Worm (Caenorhabditis elegans) whole organism, L2 larva: Measurements from ENCODE around the gene R05G6.1.

Experiments
- C34F6.9 ChIP-seq: fragments of 150-350 bp; optimal IDR thresholded peaks from 2 replicates; lab custom pipeline; 2014; ENCODE audit warnings: missing biosample characterization, missing genetic modification characterization
- F13H6.1 ChIP-seq: sonication (generic microtip); optimal IDR thresholded peaks from 2 replicates; lab custom pipeline; 2016; ENCODE audit warnings: missing genetic modification characterization, missing compliant biosample characterization
- R02D3.7 ChIP-seq: fragments of 150-350 bp; optimal IDR thresholded peaks from 2 replicates; lab custom pipeline; 2014; ENCODE audit warnings: missing biosample characterization, missing genetic modification characterization
- Y55F3AM.14 ChIP-seq: fragments of 200-800 bp; sonication (Bioruptor generic); optimal IDR thresholded peaks from 2 replicates; lab custom pipeline; 2018; ENCODE audit warnings: mild to moderate bottlenecking, missing genetic modification characterization, missing compliant biosample characterization
- ZK546.5 ChIP-seq: sonication (generic microtip); optimal IDR thresholded peaks from 2 replicates; lab custom pipeline; 2017; ENCODE audit warnings: missing biosample characterization, missing genetic modification characterization
- alr-1 ChIP-seq: fragments of 150-350 bp; optimal IDR thresholded peaks from 2 replicates; lab custom pipeline; 2014; ENCODE audit warnings: missing biosample characterization, missing genetic modification characterization
- aly-2 ChIP-seq: fragments of 150-350 bp; optimal IDR thresholded peaks from 2 replicates; lab custom pipeline; 2014; ENCODE audit warnings: missing biosample characterization, missing genetic modification characterization
- ama-1 ChIP-seq: fragments of 150-350 bp; optimal IDR thresholded peaks from 2 replicates; lab custom pipeline; 2018; ENCODE audit warnings: inconsistent platforms
- blmp-1 ChIP-seq: sonication (generic microtip); optimal IDR thresholded peaks from 2 replicates; lab custom pipeline; 2017; ENCODE audit warnings: missing genetic modification characterization, mild to moderate bottlenecking, missing compliant biosample characterization, antibody characterized with exemption, moderate library complexity; ENCODE audit not compliant: insufficient read depth
- ceh-16 ChIP-seq: fragments of 150-350 bp; optimal IDR thresholded peaks from 2 replicates; lab custom pipeline; 2014; ENCODE audit warnings: missing biosample characterization, missing genetic modification characterization
- ceh-82 ChIP-seq: fragments of 150-350 bp; optimal IDR thresholded peaks from 2 replicates; lab custom pipeline; 2014; ENCODE audit warnings: missing biosample characterization, missing genetic modification characterization
- crh-2 ChIP-seq: sonication (generic microtip); optimal IDR thresholded peaks from 2 replicates; lab custom pipeline; 2017; ENCODE audit warnings: missing biosample characterization, missing genetic modification characterization
- dmd-4 ChIP-seq: sonication (generic microtip); optimal IDR thresholded peaks from 2 replicates; lab custom pipeline; 2017; ENCODE audit warnings: missing biosample characterization, missing genetic modification characterization
- egl-27 ChIP-seq: sonication (generic microtip); optimal IDR thresholded peaks from 3 replicates; lab custom pipeline; 2017; ENCODE audit warnings: missing biosample characterization, missing genetic modification reagents, missing genetic modification characterization
- elt-1 ChIP-seq: fragments of 150-350 bp; optimal IDR thresholded peaks from 2 replicates; lab custom pipeline; 2014; ENCODE audit warnings: missing biosample characterization, missing genetic modification characterization
- elt-3 ChIP-seq: sonication (generic microtip); optimal IDR thresholded peaks from 2 replicates; lab custom pipeline; 2017; ENCODE audit warnings: missing biosample characterization, missing genetic modification characterization
- fos-1 ChIP-seq: fragments of 150-350 bp; optimal IDR thresholded peaks from 2 replicates; lab custom pipeline; 2014; ENCODE audit warnings: missing biosample characterization, missing genetic modification characterization
- gmeb-1 ChIP-seq: fragments of 150-350 bp; optimal IDR thresholded peaks from 2 replicates; lab custom pipeline; 2014; ENCODE audit warnings: missing biosample characterization, missing genetic modification characterization
- lin-11 ChIP-seq: fragments of 150-350 bp; sonication (generic microtip); optimal IDR thresholded peaks from 2 replicates; lab custom pipeline; 2014; ENCODE audit warnings: missing biosample characterization, missing genetic modification characterization, inconsistent platforms, mixed read lengths
- lin-13 ChIP-seq: fragments of 150-350 bp; optimal IDR thresholded peaks from 2 replicates; lab custom pipeline; 2014; ENCODE audit warnings: missing biosample characterization, missing genetic modification reagents, missing genetic modification characterization
- lin-39 ChIP-seq: fragments of 150-350 bp; optimal IDR thresholded peaks from 2 replicates; lab custom pipeline; 2014; ENCODE audit warnings: missing biosample characterization, missing genetic modification reagents, missing genetic modification characterization
- lsy-2 ChIP-seq, 2 experiments: fragments of 150-350 bp in 1 of 2; sonication (generic microtip) in 1 of 2; optimal IDR thresholded peaks; 2 replicates each; lab custom pipeline; 2014 to 2017; ENCODE audit warnings: missing biosample characterization in 2 of 2, missing genetic modification characterization in 2 of 2
- mab-5 ChIP-seq: fragments of 150-350 bp; optimal IDR thresholded peaks from 2 replicates; lab custom pipeline; 2014; ENCODE audit warnings: missing biosample characterization, missing genetic modification characterization
- mbf-1 ChIP-seq: sonication (generic microtip); optimal IDR thresholded peaks from 2 replicates; lab custom pipeline; 2017; ENCODE audit warnings: missing biosample characterization, missing genetic modification characterization
- mdl-1 ChIP-seq, 2 experiments: fragments of 150-350 bp in 1 of 2; sonication (generic microtip) in 1 of 2; optimal IDR thresholded peaks; 2 replicates each; lab custom pipeline; 2017; ENCODE audit warnings: missing biosample characterization in 2 of 2, missing genetic modification characterization in 2 of 2
- nhr-10 ChIP-seq: sonication (generic microtip); optimal IDR thresholded peaks from 2 replicates; lab custom pipeline; 2017; ENCODE audit warnings: missing biosample characterization, missing genetic modification characterization
- nhr-11 ChIP-seq: fragments of 150-350 bp; optimal IDR thresholded peaks from 2 replicates; lab custom pipeline; 2014; ENCODE audit warnings: missing biosample characterization, missing genetic modification characterization
- nhr-12 ChIP-seq: fragments of 150-350 bp; optimal IDR thresholded peaks from 2 replicates; lab custom pipeline; 2014; ENCODE audit warnings: missing biosample characterization, missing genetic modification characterization
- nhr-129 ChIP-seq: fragments of 150-350 bp; optimal IDR thresholded peaks from 2 replicates; lab custom pipeline; 2014; ENCODE audit warnings: missing biosample characterization, missing genetic modification characterization
- nhr-21 ChIP-seq: fragments of 150-350 bp; optimal IDR thresholded peaks from 2 replicates; lab custom pipeline; 2014; ENCODE audit warnings: missing biosample characterization, missing genetic modification characterization
- nhr-23 ChIP-seq: fragments of 150-350 bp; optimal IDR thresholded peaks from 2 replicates; lab custom pipeline; 2014; ENCODE audit warnings: missing biosample characterization, missing genetic modification reagents, missing genetic modification characterization
- nhr-237 ChIP-seq: fragments of 150-350 bp; optimal IDR thresholded peaks from 2 replicates; lab custom pipeline; 2014; ENCODE audit warnings: missing biosample characterization, missing genetic modification characterization
- nhr-25 ChIP-seq: fragments of 150-350 bp; sonication (generic microtip); optimal IDR thresholded peaks from 3 replicates; lab custom pipeline; 2014; ENCODE audit warnings: missing biosample characterization, missing genetic modification characterization
- nhr-6 ChIP-seq: fragments of 150-350 bp; optimal IDR thresholded peaks from 2 replicates; lab custom pipeline; 2014; ENCODE audit warnings: missing biosample characterization, missing genetic modification characterization
- nhr-77 ChIP-seq: fragments of 150-350 bp; optimal IDR thresholded peaks from 2 replicates; lab custom pipeline; 2014; ENCODE audit warnings: missing biosample characterization, missing genetic modification characterization
- peb-1 ChIP-seq: fragments of 150-350 bp; optimal IDR thresholded peaks from 2 replicates; lab custom pipeline; 2014; ENCODE audit warnings: missing biosample characterization, missing genetic modification characterization
- sem-4 ChIP-seq: fragments of 150-350 bp; optimal IDR thresholded peaks from 2 replicates; lab custom pipeline; 2014; ENCODE audit warnings: missing biosample characterization, missing genetic modification reagents, missing genetic modification characterization
- skn-1 ChIP-seq: sonication (generic microtip); optimal IDR thresholded peaks from 2 replicates; lab custom pipeline; 2017; ENCODE audit warnings: missing biosample characterization, missing genetic modification characterization
- sma-3 ChIP-seq: sonication (generic microtip); optimal IDR thresholded peaks from 2 replicates; lab custom pipeline; 2016; ENCODE audit warnings: missing genetic modification reagents, missing genetic modification characterization, missing compliant biosample characterization
- sma-9 ChIP-seq, 2 experiments: fragments of 150-350 bp in 1 of 2; sonication (generic microtip) in 1 of 2; optimal IDR thresholded peaks; 2 replicates each; lab custom pipeline; 2014 to 2016; ENCODE audit warnings: missing genetic modification characterization in 2 of 2, mild to moderate bottlenecking in 1 of 2, missing biosample characterization in 1 of 2, missing compliant biosample characterization in 1 of 2, missing genetic modification reagents in 1 of 2, moderate library complexity in 1 of 2
- snpc-4 ChIP-seq: fragments of 150-350 bp; optimal IDR thresholded peaks from 2 replicates; lab custom pipeline; 2014; ENCODE audit warnings: missing biosample characterization, missing genetic modification characterization
- unc-39 ChIP-seq: fragments of 150-350 bp; optimal IDR thresholded peaks from 2 replicates; lab custom pipeline; 2014; ENCODE audit warnings: missing biosample characterization, missing genetic modification characterization
- unc-55 ChIP-seq: fragments of 150-350 bp; sonication (generic microtip); optimal IDR thresholded peaks from 3 replicates; lab custom pipeline; 2014; ENCODE audit warnings: missing biosample characterization, missing genetic modification reagents, missing genetic modification characterization
- unc-62 ChIP-seq: fragments of 150-350 bp; optimal IDR thresholded peaks from 2 replicates; lab custom pipeline; 2014; ENCODE audit warnings: missing biosample characterization, missing genetic modification reagents, missing genetic modification characterization
- zag-1 ChIP-seq: fragments of 150-350 bp; optimal IDR thresholded peaks from 2 replicates; lab custom pipeline; 2014; ENCODE audit warnings: missing biosample characterization, missing genetic modification characterization
- ztf-1 ChIP-seq: fragments of 200-800 bp; sonication (Bioruptor generic); conservative IDR thresholded peaks from 2 replicates; pipeline ENCODE4 v1.3.6; 2022; ENCODE audit warnings: missing genetic modification characterization, missing compliant biosample characterization
- ztf-11 ChIP-seq: sonication (generic microtip); optimal IDR thresholded peaks from 2 replicates; lab custom pipeline; 2017; ENCODE audit warnings: missing biosample characterization, missing genetic modification characterization
- ztf-4 ChIP-seq: fragments of 150-350 bp; optimal IDR thresholded peaks from 2 replicates; lab custom pipeline; 2014; ENCODE audit warnings: missing biosample characterization, missing genetic modification characterization

Gene R05G6.1

ce11 chrIV:7507841-7508509 lies 24.5 kb upstream of the R05G6.1 start, which contains the start of the genes vdac-1 and R05G6.5:
TSS of gene vdac-1 (minus strand) at chrIV:7507891.
TSS of gene R05G6.5 (plus strand) at chrIV:7508367.
- peak; percentile 16 to 61 for TF ChIP-seq mdl-1 (tag; optimal IDR thresholded peaks at IDR 0.05; lab: Kevin White, UChicago)
- TF ChIP-seq lin-39 (tag; lab: Kevin White, UChicago): no peak
- peak; percentile 57 for TF ChIP-seq blmp-1 (tag; lab: Kevin White, UChicago)
- TF ChIP-seq ceh-16 (tag; lab: Kevin White, UChicago): peak; percentile 27
- TF ChIP-seq ztf-4 (tag; lab: Kevin White, UChicago): peak; percentile 51
- peak; percentile 42 for TF ChIP-seq egl-27 (tag; lab: Kevin White, UChicago)
- TF ChIP-seq nhr-12 (tag; lab: Kevin White, UChicago): no peak
- no peak for TF ChIP-seq mbf-1 (tag; lab: Kevin White, UChicago)
- TF ChIP-seq fos-1 (tag; lab: Kevin White, UChicago): peak; percentile 88
- peak; percentile 59 for TF ChIP-seq sma-9 (GFP tag; optimal IDR thresholded peaks at IDR 0.05; lab: Kevin White, UChicago)
- no peak for TF ChIP-seq sma-9 (tag; optimal IDR thresholded peaks at IDR 0.05; lab: Kevin White, UChicago)
- TF ChIP-seq unc-39 (tag; lab: Kevin White, UChicago): no peak
- TF ChIP-seq lin-11 (tag; lab: Kevin White, UChicago): peak; percentile 57
- TF ChIP-seq unc-55 (GFP tag; lab: Kevin White, UChicago): peak; percentile 85
- TF ChIP-seq nhr-77 (tag; lab: Kevin White, UChicago): no peak
- peak; percentile 87 for TF ChIP-seq nhr-129 (tag; lab: Kevin White, UChicago)
- TF ChIP-seq ama-1 (lab: Kevin White, UChicago): peak; percentile 80
- peak; percentile 86 for TF ChIP-seq sma-3 (GFP tag; lab: Kevin White, UChicago)
- no peak for TF ChIP-seq ceh-82 (tag; lab: Kevin White, UChicago)
- peak; percentile 81 for TF ChIP-seq F13H6.1 (tag; lab: Kevin White, UChicago)
- TF ChIP-seq aly-2 (tag; lab: Kevin White, UChicago): no peak
- peak; percentile 44 for TF ChIP-seq snpc-4
- peak; percentile 89 for TF ChIP-seq gmeb-1 (tag; lab: Kevin White, UChicago)
- peak; percentile 77 for TF ChIP-seq nhr-25 (tag; lab: Kevin White, UChicago)
- peak; percentile 74 for TF ChIP-seq nhr-21 (tag; lab: Kevin White, UChicago)
- TF ChIP-seq unc-62 (GFP tag; lab: Kevin White, UChicago): no peak
- no peak for TF ChIP-seq alr-1 (tag; lab: Kevin White, UChicago)
- no peak for TF ChIP-seq ZK546.5 (tag; lab: Kevin White, UChicago)
- no peak for TF ChIP-seq elt-1 (tag; lab: Kevin White, UChicago)
- peak; percentile 92 for TF ChIP-seq crh-2 (tag; lab: Kevin White, UChicago)
- TF ChIP-seq nhr-23 (tag; lab: Kevin White, UChicago): no peak
- TF ChIP-seq nhr-237: no peak
- no peak for TF ChIP-seq mab-5 (tag; lab: Kevin White, UChicago)
- TF ChIP-seq ztf-11: no peak
- TF ChIP-seq C34F6.9 (tag; lab: Kevin White, UChicago): peak; percentile 77
- TF ChIP-seq Y55F3AM.14 (GFP tag; lab: Kevin White, UChicago): no peak
- peak; percentile 80 for TF ChIP-seq lin-13 (GFP tag; lab: Kevin White, UChicago)
- peak; percentile 70 for TF ChIP-seq zag-1 (tag; lab: Kevin White, UChicago)
- no peak for TF ChIP-seq skn-1 (tag; lab: Kevin White, UChicago)
- no peak for TF ChIP-seq R02D3.7
- TF ChIP-seq sem-4 (tag; lab: Kevin White, UChicago): peak; percentile 42
- peak; percentile 49 to 86 for TF ChIP-seq lsy-2 (tag; optimal IDR thresholded peaks at IDR 0.05; lab: Kevin White, UChicago)
- no peak for TF ChIP-seq dmd-4
- TF ChIP-seq nhr-11: no peak
- no peak for TF ChIP-seq ztf-1 (GFP tag; lab: Robert Waterston, UW)
- no peak for TF ChIP-seq peb-1 (tag; lab: Kevin White, UChicago)
- TF ChIP-seq nhr-10 (tag; lab: Kevin White, UChicago): no peak
- TF ChIP-seq elt-3 (tag; lab: Kevin White, UChicago): no peak
- TF ChIP-seq nhr-6 (tag; lab: Kevin White, UChicago): peak; percentile 25
